Worm (Caenorhabditis elegans) whole organism, midembryonic: Measurements from ENCODE around the gene srd-20.

Experiments used
- T22C8.4 ChIP-seq: fragments of 200-800 bp; sonication (Bioruptor generic); IDR thresholded peaks from 2 replicates; pipeline ENCODE4 v1.3.6; 2022; ENCODE audit warnings: missing genetic modification characterization, missing compliant biosample characterization
- cog-1 ChIP-seq: sonication (generic microtip); optimal IDR thresholded peaks from 2 replicates; lab custom pipeline; 2016; ENCODE audit warnings: missing genetic modification characterization, missing compliant biosample characterization
- flt-1 ChIP-seq: fragments of 200-800 bp; sonication (Bioruptor generic); IDR thresholded peaks from 2 replicates; pipeline ENCODE4 v1.3.6; 2022; ENCODE audit warnings: missing genetic modification characterization, missing compliant biosample characterization
- klf-2 ChIP-seq: fragments of 200-800 bp; sonication (Bioruptor generic); conservative IDR thresholded peaks from 2 replicates; pipeline ENCODE4 v1.3.6; 2022; ENCODE audit warnings: missing genetic modification reagents, missing genetic modification characterization, missing compliant biosample characterization
- med-1 ChIP-seq: sonication (generic microtip); optimal IDR thresholded peaks from 2 replicates; lab custom pipeline; 2017; ENCODE audit warnings: missing genetic modification characterization, mild to moderate bottlenecking, missing compliant biosample characterization, antibody characterized with exemption, missing genetic modification reagents; ENCODE audit not compliant: insufficient read depth
- ref-1 ChIP-seq: fragments of 200-800 bp; sonication (Bioruptor generic); conservative IDR thresholded peaks from 2 replicates; pipeline ENCODE4 v1.3.6; 2022; ENCODE audit warnings: missing genetic modification reagents, missing genetic modification characterization, missing compliant biosample characterization
- tab-1 ChIP-seq: fragments of 200-800 bp; sonication (Bioruptor generic); IDR thresholded peaks from 2 replicates; pipeline ENCODE4 v1.3.6; 2022; ENCODE audit warnings: missing genetic modification characterization, missing compliant biosample characterization
- ztf-23 ChIP-seq: fragments of 200-800 bp; sonication (Bioruptor generic); IDR thresholded peaks from 2 replicates; pipeline ENCODE4 v1.3.6; 2022; ENCODE audit warnings: missing genetic modification reagents, missing genetic modification characterization, missing compliant biosample characterization
- ztf-29 ChIP-seq: fragments of 200-800 bp; sonication (Bioruptor generic); IDR thresholded peaks from 2 replicates; pipeline ENCODE4 v1.3.6; 2022; ENCODE audit warnings: missing genetic modification reagents, missing genetic modification characterization, missing compliant biosample characterization

srd-20 gene

DNA sequence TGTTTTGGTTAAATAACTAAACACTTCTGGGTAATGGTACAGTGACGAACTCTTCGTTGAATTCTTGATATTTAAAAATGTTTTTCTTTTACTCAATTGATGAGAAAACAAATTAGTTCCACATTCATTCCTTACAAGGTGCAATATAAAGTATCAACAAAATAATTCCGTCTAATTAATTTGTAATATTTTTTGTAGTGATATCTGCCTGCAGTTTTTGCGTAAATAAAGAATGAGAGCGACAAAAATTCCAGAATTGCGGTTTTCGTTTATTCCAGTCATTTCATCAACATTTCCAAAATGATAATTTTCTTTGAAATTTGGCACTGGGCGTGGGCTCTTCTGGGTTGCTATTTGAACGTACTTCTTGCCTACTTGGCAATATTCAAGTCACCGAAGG, at the start of gene srd-20:
srd-20 (plus strand) TSS at position 301 of the 400 bp plus-strand sequence.
- TF ChIP-seq cog-1 (tag; lab: Kevin White, UChicago) (no peak), med-1 (GFP tag; lab: Kevin White, UChicago) (no peak), tab-1 (GFP tag; lab: Robert Waterston, UW) (no peak), ztf-23 (no peak), klf-2 (GFP tag; lab: Robert Waterston, UW) (no peak), flt-1 (GFP tag; lab: Robert Waterston, UW) (no peak), T22C8.4 (no peak), ztf-29 (GFP tag; lab: Robert Waterston, UW) (no peak), ref-1 (GFP tag; lab: Robert Waterston, UW) (no peak)

DNA sequence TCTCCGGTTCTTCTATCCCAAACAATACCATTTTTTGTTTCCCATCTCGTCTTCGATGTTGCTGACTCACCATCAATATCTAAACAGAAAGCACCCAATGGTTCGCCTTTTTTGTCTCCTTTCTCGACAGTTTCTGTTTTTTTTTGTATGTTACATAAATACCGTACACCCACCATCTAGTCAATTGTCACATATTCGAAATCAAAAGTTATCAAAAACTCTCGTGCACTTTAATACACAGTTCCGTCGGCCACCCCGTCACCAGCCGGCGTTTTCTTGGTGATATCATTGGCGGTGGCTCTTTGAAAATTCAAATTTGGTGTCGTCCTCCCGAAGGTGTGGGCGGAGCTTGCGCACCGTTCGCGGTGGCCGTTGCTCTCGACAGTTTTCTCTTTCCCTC, 47.5 kb upstream of the srd-20 start:
- TF ChIP-seq ztf-29 (GFP tag; lab: Robert Waterston, UW) = no peak
- no peak for TF ChIP-seq ref-1 (GFP tag; lab: Robert Waterston, UW)
- no peak for TF ChIP-seq ztf-23
- TF ChIP-seq klf-2 (GFP tag; lab: Robert Waterston, UW) = no peak
- no peak for TF ChIP-seq T22C8.4
- TF ChIP-seq med-1 (GFP tag; lab: Kevin White, UChicago) = no peak
- no peak for TF ChIP-seq flt-1 (GFP tag; lab: Robert Waterston, UW)
- no peak for TF ChIP-seq tab-1 (GFP tag; lab: Robert Waterston, UW)

DNA sequence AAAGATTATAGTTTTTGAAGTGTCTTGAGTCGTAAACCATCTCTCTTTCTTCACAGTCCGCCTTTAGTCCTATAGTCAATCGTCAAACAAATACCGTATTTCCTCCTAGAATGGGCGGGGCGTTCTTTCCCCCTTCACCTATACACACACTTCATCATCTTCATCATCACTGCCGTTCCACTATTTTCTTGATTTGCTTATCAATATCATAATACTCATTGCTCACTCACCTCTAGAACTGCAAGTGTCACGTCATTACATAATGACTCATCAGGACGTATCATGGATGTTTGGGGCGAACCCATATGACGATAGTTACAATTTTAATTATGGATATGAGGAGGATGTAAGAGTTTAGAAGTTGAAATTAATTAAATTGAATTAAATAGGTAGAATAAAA, 44.7 kb upstream of the srd-20 start:
- TF ChIP-seq ztf-23 (no peak), klf-2 (GFP tag; lab: Robert Waterston, UW) (no peak), med-1 (GFP tag; lab: Kevin White, UChicago) (no peak), T22C8.4 (no peak), flt-1 (GFP tag; lab: Robert Waterston, UW) (no peak), tab-1 (GFP tag; lab: Robert Waterston, UW) (no peak), ztf-29 (GFP tag; lab: Robert Waterston, UW) (no peak), cog-1 (tag; lab: Kevin White, UChicago) (no peak), ref-1 (GFP tag; lab: Robert Waterston, UW) (no peak)

DNA sequence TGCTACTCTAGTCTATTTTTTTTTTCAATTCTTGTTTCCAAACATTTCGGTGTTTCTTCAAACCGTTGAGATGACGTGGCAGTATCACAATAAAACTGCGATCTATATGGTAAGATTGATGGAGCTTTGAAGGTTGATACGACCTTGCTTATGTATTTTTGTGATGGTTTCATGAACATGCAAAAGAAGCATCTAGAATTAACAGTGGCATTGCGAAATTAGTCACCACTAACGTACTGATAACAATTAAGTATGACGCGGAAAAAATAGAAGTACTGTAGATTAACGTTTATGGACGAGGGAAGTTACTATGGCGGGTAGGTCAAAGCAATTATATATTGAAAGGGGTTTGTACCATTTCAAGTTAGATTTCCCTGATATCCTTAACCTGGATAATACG, 43.0 kb upstream of the srd-20 start:
- no peak for TF ChIP-seq ref-1 (GFP tag; lab: Robert Waterston, UW)
- no peak for TF ChIP-seq med-1 (GFP tag; lab: Kevin White, UChicago)
- TF ChIP-seq ztf-23 = no peak
- no peak for TF ChIP-seq klf-2 (GFP tag; lab: Robert Waterston, UW)
- no peak for TF ChIP-seq ztf-29 (GFP tag; lab: Robert Waterston, UW)
- no peak for TF ChIP-seq T22C8.4
- no peak for TF ChIP-seq tab-1 (GFP tag; lab: Robert Waterston, UW)
- TF ChIP-seq cog-1 (tag; lab: Kevin White, UChicago) = no peak
- TF ChIP-seq flt-1 (GFP tag; lab: Robert Waterston, UW) = no peak

DNA sequence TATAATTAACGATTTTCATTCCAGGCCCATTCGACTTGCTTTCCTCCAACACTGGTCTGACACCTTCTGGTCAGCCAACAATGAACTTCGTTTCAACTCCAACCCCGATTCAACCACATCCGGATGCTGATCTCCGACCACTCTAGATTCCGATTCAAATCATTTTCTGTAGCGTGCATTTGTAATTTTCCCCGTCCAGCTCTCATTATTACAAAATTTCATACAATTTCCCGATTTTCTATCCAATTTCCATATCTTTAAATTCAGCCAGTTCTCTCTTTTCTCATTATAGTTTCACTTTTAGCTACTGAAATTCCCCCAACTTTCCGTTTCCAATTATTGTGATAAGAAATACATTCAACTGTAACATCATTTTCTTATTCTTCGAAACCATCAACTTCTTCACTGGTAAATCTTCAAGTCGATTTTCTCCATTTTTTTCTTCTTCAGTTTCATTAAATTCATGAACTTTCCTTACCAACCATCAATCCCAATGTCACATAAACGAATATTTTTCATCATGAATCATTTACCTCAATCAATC, 39.8 kb upstream of the srd-20 start:
- no peak for TF ChIP-seq tab-1 (GFP tag; lab: Robert Waterston, UW)
- no peak for TF ChIP-seq med-1 (GFP tag; lab: Kevin White, UChicago)
- no peak for TF ChIP-seq flt-1 (GFP tag; lab: Robert Waterston, UW)
- TF ChIP-seq klf-2 (GFP tag; lab: Robert Waterston, UW) = no peak
- TF ChIP-seq T22C8.4 = no peak
- no peak for TF ChIP-seq cog-1 (tag; lab: Kevin White, UChicago)
- TF ChIP-seq ztf-29 (GFP tag; lab: Robert Waterston, UW) = no peak
- TF ChIP-seq ref-1 (GFP tag; lab: Robert Waterston, UW) = no peak
- TF ChIP-seq ztf-23 = no peak

DNA sequence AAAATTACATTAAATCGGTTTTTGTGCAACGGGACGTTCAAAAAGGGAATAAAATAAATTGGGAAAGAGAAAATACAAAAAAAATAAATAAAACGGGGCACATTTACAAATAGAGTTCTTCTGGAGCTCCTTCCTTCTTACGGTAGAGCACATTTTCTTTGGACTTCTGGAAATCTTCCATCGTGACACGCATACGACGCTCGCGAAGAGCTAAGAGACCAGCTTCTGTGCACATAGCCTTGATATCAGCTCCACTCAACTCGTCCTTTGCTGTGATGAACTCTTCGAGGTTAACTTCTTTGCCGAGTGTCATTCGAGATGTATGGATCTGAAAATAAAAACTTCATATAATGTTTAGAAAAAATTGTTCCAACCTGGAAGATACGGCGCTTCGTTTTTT, 39.3 kb upstream of the srd-20 start:
- TF ChIP-seq ztf-23 = no peak

DNA sequence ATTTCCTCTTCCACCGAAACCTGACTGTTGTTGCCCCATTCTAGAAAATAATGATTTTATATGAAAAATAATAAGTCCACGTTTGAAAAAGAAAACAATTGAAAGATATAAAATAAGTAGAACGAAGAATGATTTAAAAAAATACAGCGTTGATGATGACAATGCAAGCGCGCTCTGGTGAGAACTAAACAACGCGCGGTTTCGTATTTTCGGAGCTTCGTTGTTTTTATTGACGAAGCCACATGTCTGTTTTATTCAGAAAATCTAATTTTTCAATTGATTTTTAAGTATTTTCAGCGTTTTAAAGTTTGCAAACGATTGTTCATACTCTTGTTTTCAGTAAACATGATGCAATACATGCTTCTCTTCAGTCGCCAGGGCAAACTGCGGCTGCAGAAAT, 37.8 kb upstream of the srd-20 start, which contains the start of the genes rpt-2 and aps-1:
rpt-2 (minus strand) TSS at position 40 of the 400 bp plus-strand sequence.
aps-1 (plus strand) TSS at position 341 of the 400 bp plus-strand sequence.
- TF ChIP-seq tab-1 (GFP tag; lab: Robert Waterston, UW) (no peak), cog-1 (tag; lab: Kevin White, UChicago) (peak; percentile 61)

DNA sequence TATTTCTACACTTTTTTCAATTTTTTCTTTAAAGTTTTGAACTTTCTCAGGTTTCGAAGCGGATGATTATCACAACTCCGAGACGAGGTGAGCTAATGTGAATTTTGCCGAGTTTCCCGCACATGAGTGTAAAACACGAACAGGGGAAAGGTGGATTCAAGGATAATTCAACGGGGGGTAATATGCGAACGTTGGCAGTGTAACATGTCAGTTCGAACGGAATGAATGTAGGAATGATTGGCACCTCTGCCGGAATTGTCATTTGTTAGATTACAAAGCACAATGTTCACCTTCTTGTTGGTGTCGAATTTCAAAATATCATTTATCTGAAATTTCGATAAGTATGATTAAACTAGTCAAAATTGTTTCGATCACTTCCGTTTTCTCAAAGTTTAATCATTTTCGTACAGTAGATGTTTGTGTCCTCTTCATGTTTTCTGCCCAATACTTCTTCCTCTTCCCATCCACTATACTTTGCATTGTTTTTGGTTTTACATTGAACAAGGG, 36.4 kb upstream of the srd-20 start, which contains the start of gene picc-1:
picc-1 (plus strand) TSS at position 51 of the 507 bp plus-strand sequence.
- TF ChIP-seq ref-1 (GFP tag; lab: Robert Waterston, UW) = no peak
- no peak for TF ChIP-seq T22C8.4
- no peak for TF ChIP-seq flt-1 (GFP tag; lab: Robert Waterston, UW)
- TF ChIP-seq ztf-23 = no peak
- TF ChIP-seq klf-2 (GFP tag; lab: Robert Waterston, UW) = no peak
- TF ChIP-seq ztf-29 (GFP tag; lab: Robert Waterston, UW) = no peak
- TF ChIP-seq tab-1 (GFP tag; lab: Robert Waterston, UW) = no peak
- no peak for TF ChIP-seq med-1 (GFP tag; lab: Kevin White, UChicago)

DNA sequence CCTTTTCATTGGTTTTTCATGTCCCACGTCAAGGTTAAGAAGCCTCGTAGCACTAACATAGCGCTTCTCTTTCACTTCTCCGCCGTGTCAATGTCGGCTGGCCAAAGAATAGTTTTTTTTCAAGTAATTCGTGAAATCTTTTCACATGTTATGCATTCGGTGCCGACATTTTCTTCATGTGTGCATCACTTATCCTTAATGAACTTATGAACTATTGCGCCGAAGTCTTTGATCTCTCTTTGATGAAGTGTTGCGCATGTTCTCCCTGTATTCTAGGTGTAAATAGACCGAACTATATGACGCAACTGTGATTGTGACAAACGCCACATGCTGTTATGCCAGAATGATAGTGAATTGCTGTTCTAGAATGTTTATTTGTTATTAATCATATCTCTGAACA, 33.3 kb upstream of the srd-20 start:
- TF ChIP-seq cog-1 (tag; lab: Kevin White, UChicago) (no peak), klf-2 (GFP tag; lab: Robert Waterston, UW) (no peak), tab-1 (GFP tag; lab: Robert Waterston, UW) (no peak)

DNA sequence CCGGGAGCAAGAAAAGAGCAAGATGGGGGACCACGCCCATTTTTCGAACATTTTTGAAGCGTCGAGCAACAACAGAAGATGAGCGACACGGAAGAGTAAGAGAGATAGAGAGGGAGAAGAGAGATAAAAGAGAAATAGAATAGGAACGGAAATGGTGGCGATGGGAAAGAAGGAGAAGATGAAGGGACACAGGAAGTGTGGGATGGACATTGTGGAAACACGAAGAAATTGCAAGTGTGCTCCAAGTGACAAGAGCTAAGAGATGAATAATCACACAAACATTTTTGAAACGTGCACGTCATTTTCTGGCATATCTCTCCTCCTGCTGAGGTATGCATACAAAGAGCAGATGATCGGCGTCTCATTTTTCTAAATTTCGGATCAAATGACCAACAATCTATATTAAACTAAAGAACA, 24.8 kb upstream of the srd-20 start:
- TF ChIP-seq ztf-29 (GFP tag; lab: Robert Waterston, UW) = no peak
- 0 out of 2 replicates have a peak, but pooled peaks have one; percentile 29 for TF ChIP-seq flt-1 (GFP tag; lab: Robert Waterston, UW)
- TF ChIP-seq tab-1 (GFP tag; lab: Robert Waterston, UW) = no peak
- peak; percentile 31 for TF ChIP-seq cog-1 (tag; lab: Kevin White, UChicago)
- no peak for TF ChIP-seq ztf-23
- no peak for TF ChIP-seq T22C8.4
- TF ChIP-seq ref-1 (GFP tag; lab: Robert Waterston, UW) = no peak
- no peak for TF ChIP-seq med-1 (GFP tag; lab: Kevin White, UChicago)
- TF ChIP-seq klf-2 (GFP tag; lab: Robert Waterston, UW) = no peak
